Worm (Caenorhabditis elegans) whole organism, L2 larva: ENCODE results near the gene lab-2.

ENCODE experiments used
- ceh-82 ChIP-seq: fragments of 150-350 bp; optimal IDR thresholded peaks from 2 replicates; lab custom pipeline; 2014; ENCODE audit warnings: missing biosample characterization, missing genetic modification characterization
- nhr-11 ChIP-seq: fragments of 150-350 bp; optimal IDR thresholded peaks from 2 replicates; lab custom pipeline; 2014; ENCODE audit warnings: missing biosample characterization, missing genetic modification characterization

- TF ChIP-seq nhr-11 (tag; lab: Kevin White, UChicago) (no peak), ceh-82 (tag; lab: Kevin White, UChicago) (no peak)
Measured at ce11 chrIII:7304961-7305648, 24.3 kb downstream of the lab-2 start.
